Fruit fly (Drosophila melanogaster) whole organism, prepupa: ENCODE measurements around the gene Pyroxd1.

Source experiments
- Blimp-1 ChIP-seq: fragments of 200-800 bp; sonication (Bioruptor generic); optimal IDR thresholded peaks from 3 replicates; lab custom pipeline; 2017; ENCODE audit warnings: missing biosample characterization, missing genetic modification characterization, mild to moderate bottlenecking, moderate library complexity, missing genetic modification reagents
- CG10631 ChIP-seq: fragments of 200-800 bp; sonication (Bioruptor generic); optimal IDR thresholded peaks from 2 replicates; lab custom pipeline; 2016; ENCODE audit warnings: missing biosample characterization, missing genetic modification characterization
- CG11294 ChIP-seq: fragments of 200-800 bp; sonication (Bioruptor generic); IDR thresholded peaks from 2 replicates; pipeline ENCODE4 v1.3.6; 2022; ENCODE audit warnings: missing biosample characterization, missing genetic modification characterization
- CG11762 ChIP-seq: fragments of 200-800 bp; sonication (Bioruptor generic); optimal IDR thresholded peaks from 3 replicates; lab custom pipeline; 2016; ENCODE audit warnings: missing biosample characterization, missing genetic modification characterization; ENCODE audit not compliant: insufficient read depth
- CG11902 ChIP-seq: fragments of 200-800 bp; sonication (Bioruptor generic); optimal IDR thresholded peaks from 3 replicates; lab custom pipeline; 2016; ENCODE audit warnings: missing biosample characterization, missing genetic modification characterization
- CG15336 ChIP-seq: fragments of 200-800 bp; sonication (Bioruptor generic); IDR thresholded peaks from 2 replicates; pipeline ENCODE4 v1.3.6; 2022; ENCODE audit warnings: missing biosample characterization, missing genetic modification characterization
- CG1621 ChIP-seq: fragments of 200-800 bp; sonication (Bioruptor generic); optimal IDR thresholded peaks from 3 replicates; lab custom pipeline; 2018; ENCODE audit warnings: missing biosample characterization, mild to moderate bottlenecking, missing genetic modification characterization
- CG3032 ChIP-seq: fragments of 200-800 bp; optimal IDR thresholded peaks from 2 replicates; lab custom pipeline; 2019; ENCODE audit warnings: missing biosample characterization, mild to moderate bottlenecking, missing genetic modification characterization, moderate library complexity
- CG31627 ChIP-seq: fragments of 200-800 bp; sonication (Bioruptor generic); optimal IDR thresholded peaks from 3 replicates; lab custom pipeline; 2016; ENCODE audit warnings: missing biosample characterization, missing genetic modification characterization
- CG32006 ChIP-seq: fragments of 200-800 bp; sonication (Bioruptor generic); optimal IDR thresholded peaks from 3 replicates; lab custom pipeline; 2017; ENCODE audit warnings: missing biosample characterization, mild to moderate bottlenecking, missing genetic modification characterization
- CG34406 ChIP-seq: fragments of 200-800 bp; sonication (Bioruptor generic); optimal IDR thresholded peaks from 3 replicates; lab custom pipeline; 2016; ENCODE audit warnings: missing biosample characterization, missing genetic modification characterization
- CG3919 ChIP-seq: fragments of 200-800 bp; sonication (Bioruptor generic); optimal IDR thresholded peaks from 3 replicates; lab custom pipeline; 2016; ENCODE audit warnings: missing biosample characterization, missing genetic modification characterization
- CG4318 ChIP-seq: fragments of 200-800 bp; sonication (Bioruptor generic); optimal IDR thresholded peaks from 3 replicates; lab custom pipeline; 2017; ENCODE audit warnings: missing biosample characterization, mild to moderate bottlenecking, missing genetic modification characterization
- CG6163 ChIP-seq: fragments of 200-800 bp; sonication (Bioruptor generic); IDR thresholded peaks from 3 replicates; pipeline ENCODE4 v1.3.6; 2022; ENCODE audit warnings: missing biosample characterization, missing genetic modification characterization
- CG6792 ChIP-seq: fragments of 200-800 bp; sonication (Bioruptor generic); optimal IDR thresholded peaks from 3 replicates; lab custom pipeline; 2016; ENCODE audit warnings: missing biosample characterization, missing genetic modification characterization
- CG6808 ChIP-seq: fragments of 200-800 bp; sonication (Bioruptor generic); optimal IDR thresholded peaks from 3 replicates; lab custom pipeline; 2017; ENCODE audit warnings: missing biosample characterization, missing genetic modification characterization, mild to moderate bottlenecking, moderate library complexity, missing genetic modification reagents
- CG6854 ChIP-seq: fragments of 200-800 bp; sonication (Bioruptor generic); optimal IDR thresholded peaks from 2 replicates; lab custom pipeline; 2017; ENCODE audit warnings: missing biosample characterization, mild to moderate bottlenecking, missing genetic modification characterization
- CG7368 ChIP-seq: fragments of 200-800 bp; sonication (Bioruptor generic); optimal IDR thresholded peaks from 3 replicates; lab custom pipeline; 2016; ENCODE audit warnings: missing biosample characterization, missing genetic modification characterization
- CG8119 ChIP-seq: fragments of 200-800 bp; sonication (Bioruptor generic); IDR thresholded peaks from 3 replicates; pipeline ENCODE4 v1.3.6; 2022; ENCODE audit warnings: missing biosample characterization, missing genetic modification characterization
- CG8319 ChIP-seq: fragments of 200-800 bp; sonication (Bioruptor generic); optimal IDR thresholded peaks from 3 replicates; lab custom pipeline; 2016; ENCODE audit warnings: missing biosample characterization, missing genetic modification characterization
- CG8632 ChIP-seq: fragments of 200-800 bp; sonication (Bioruptor generic); optimal IDR thresholded peaks from 3 replicates; lab custom pipeline; 2016; ENCODE audit warnings: missing biosample characterization, missing genetic modification characterization
- CG9139 ChIP-seq: fragments of 200-800 bp; sonication (Bioruptor generic); optimal IDR thresholded peaks from 3 replicates; lab custom pipeline; 2017; ENCODE audit warnings: missing biosample characterization, mild to moderate bottlenecking, missing genetic modification characterization
- Eip78C ChIP-seq: fragments of 200-800 bp; sonication (Bioruptor generic); peaks from one replicate; lab custom pipeline; 2016; ENCODE audit warnings: missing biosample characterization, missing genetic modification characterization
- Eip93F ChIP-seq: fragments of 200-800 bp; sonication (Bioruptor generic); optimal IDR thresholded peaks from 2 replicates; lab custom pipeline; 2016; ENCODE audit warnings: missing biosample characterization, mild to moderate bottlenecking, missing genetic modification characterization
- Ets21C ChIP-seq: fragments of 200-800 bp; sonication (Bioruptor generic); optimal IDR thresholded peaks from 3 replicates; lab custom pipeline; 2016; ENCODE audit warnings: missing biosample characterization, missing genetic modification characterization
- Ets96B ChIP-seq: fragments of 200-800 bp; optimal IDR thresholded peaks from 2 replicates; lab custom pipeline; 2019; ENCODE audit warnings: missing biosample characterization, mild to moderate bottlenecking, missing genetic modification characterization, moderate library complexity
- Gug ChIP-seq: fragments of 200-800 bp; sonication (Bioruptor generic); IDR thresholded peaks from 2 replicates; pipeline ENCODE4 v1.3.6; 2022; ENCODE audit warnings: missing biosample characterization, missing genetic modification characterization
- Hr38 ChIP-seq: sonication (Bioruptor generic); optimal IDR thresholded peaks from 2 replicates; lab custom pipeline; 2016; ENCODE audit warnings: missing biosample characterization, missing genetic modification characterization
- Hr39 ChIP-seq: fragments of 200-800 bp; sonication (Bioruptor generic); optimal IDR thresholded peaks from 2 replicates; lab custom pipeline; 2016; ENCODE audit warnings: missing biosample characterization, missing genetic modification characterization
- Met ChIP-seq: fragments of 200-800 bp; sonication (Bioruptor generic); optimal IDR thresholded peaks from 3 replicates; lab custom pipeline; 2016; ENCODE audit warnings: missing biosample characterization, missing genetic modification characterization
- OdsH ChIP-seq: fragments of 200-800 bp; sonication (Bioruptor generic); optimal IDR thresholded peaks from 3 replicates; lab custom pipeline; 2016; ENCODE audit warnings: missing biosample characterization, missing genetic modification characterization
- Sox102F ChIP-seq: fragments of 200-800 bp; sonication (Bioruptor generic); optimal IDR thresholded peaks from 2 replicates; lab custom pipeline; 2016; ENCODE audit warnings: missing biosample characterization, mild to moderate bottlenecking, missing genetic modification characterization
- Sox14 ChIP-seq: fragments of 200-800 bp; sonication (Bioruptor generic); optimal IDR thresholded peaks from 3 replicates; lab custom pipeline; 2016; ENCODE audit warnings: missing biosample characterization, missing genetic modification characterization
- achi ChIP-seq: fragments of 200-800 bp; sonication (Bioruptor generic); optimal IDR thresholded peaks from 3 replicates; lab custom pipeline; 2016; ENCODE audit warnings: missing biosample characterization, missing genetic modification characterization
- acj6 ChIP-seq: fragments of 200-800 bp; sonication (Bioruptor generic); optimal IDR thresholded peaks from 3 replicates; lab custom pipeline; 2016; ENCODE audit warnings: missing biosample characterization, missing genetic modification characterization
- cyc ChIP-seq: fragments of 200-800 bp; sonication (Bioruptor generic); optimal IDR thresholded peaks from 3 replicates; lab custom pipeline; 2016; ENCODE audit warnings: missing biosample characterization, missing genetic modification characterization
- dac ChIP-seq: fragments of 200-800 bp; sonication (Bioruptor generic); optimal IDR thresholded peaks from 2 replicates; lab custom pipeline; 2017; ENCODE audit warnings: missing biosample characterization, mild to moderate bottlenecking, missing genetic modification characterization
- dsx ChIP-seq: fragments of 200-800 bp; optimal IDR thresholded peaks from 3 replicates; lab custom pipeline; 2019; ENCODE audit warnings: missing biosample characterization, mild to moderate bottlenecking, missing genetic modification characterization, moderate library complexity; ENCODE audit not compliant: poor library complexity, severe bottlenecking
- eg ChIP-seq: fragments of 200-800 bp; sonication (Bioruptor generic); IDR thresholded peaks from 3 replicates; pipeline ENCODE4 v1.3.6; 2022; ENCODE audit warnings: missing biosample characterization, missing genetic modification characterization
- esn ChIP-seq: fragments of 200-800 bp; sonication (Bioruptor generic); optimal IDR thresholded peaks from 2 replicates; lab custom pipeline; 2016; ENCODE audit warnings: missing biosample characterization, mild to moderate bottlenecking, missing genetic modification characterization, moderate library complexity
- fd59A ChIP-seq: fragments of 200-800 bp; sonication (Bioruptor generic); optimal IDR thresholded peaks from 2 replicates; lab custom pipeline; 2017; ENCODE audit warnings: missing biosample characterization, mild to moderate bottlenecking, missing genetic modification characterization, missing genetic modification reagents
- fd85E ChIP-seq: fragments of 200-800 bp; sonication (Bioruptor generic); optimal IDR thresholded peaks from 3 replicates; lab custom pipeline; 2016; ENCODE audit warnings: missing biosample characterization, missing genetic modification characterization
- fkh ChIP-seq: fragments of 200-800 bp; sonication (Bioruptor generic); optimal IDR thresholded peaks from 3 replicates; lab custom pipeline; 2017; ENCODE audit warnings: missing biosample characterization, mild to moderate bottlenecking, missing genetic modification characterization, moderate library complexity
- lz ChIP-seq: fragments of 200-800 bp; sonication (Bioruptor generic); optimal IDR thresholded peaks from 3 replicates; lab custom pipeline; 2016; ENCODE audit warnings: missing biosample characterization, missing genetic modification characterization
- net ChIP-seq: fragments of 200-800 bp; sonication (Bioruptor generic); optimal IDR thresholded peaks from 3 replicates; lab custom pipeline; 2016; ENCODE audit warnings: missing biosample characterization, missing genetic modification characterization
- pdm3 ChIP-seq: fragments of 200-800 bp; sonication (Bioruptor generic); optimal IDR thresholded peaks from 3 replicates; lab custom pipeline; 2016; ENCODE audit warnings: missing biosample characterization, missing genetic modification characterization
- salr ChIP-seq, 2 experiments: fragments of 200-800 bp; sonication (Bioruptor generic); optimal IDR thresholded peaks; 3 replicates each; lab custom pipeline; 2016 to 2018; ENCODE audit warnings: missing biosample characterization in 2 of 2, missing genetic modification characterization in 2 of 2, mild to moderate bottlenecking in 1 of 2
- spab ChIP-seq: fragments of 200-800 bp; sonication (Bioruptor generic); optimal IDR thresholded peaks from 2 replicates; lab custom pipeline; 2017; ENCODE audit warnings: missing biosample characterization, mild to moderate bottlenecking, missing genetic modification characterization, missing genetic modification reagents
- ss ChIP-seq, 2 experiments: fragments of 200-800 bp; sonication (Bioruptor generic); optimal IDR thresholded peaks; 2 replicates in 1 of 2; 3 replicates in 1 of 2; lab custom pipeline; 2017 to 2018; ENCODE audit warnings: mild to moderate bottlenecking in 2 of 2, missing biosample characterization in 2 of 2, missing genetic modification characterization in 2 of 2, moderate library complexity in 1 of 2
- svp ChIP-seq: fragments of 200-800 bp; sonication (Bioruptor generic); peaks from one replicate; lab custom pipeline; 2016; ENCODE audit warnings: missing biosample characterization, missing genetic modification characterization
- vri ChIP-seq: fragments of 200-800 bp; sonication (Bioruptor generic); optimal IDR thresholded peaks from 3 replicates; lab custom pipeline; 2016; ENCODE audit warnings: missing biosample characterization, mild to moderate bottlenecking, missing genetic modification characterization

Gene Pyroxd1

DNA sequence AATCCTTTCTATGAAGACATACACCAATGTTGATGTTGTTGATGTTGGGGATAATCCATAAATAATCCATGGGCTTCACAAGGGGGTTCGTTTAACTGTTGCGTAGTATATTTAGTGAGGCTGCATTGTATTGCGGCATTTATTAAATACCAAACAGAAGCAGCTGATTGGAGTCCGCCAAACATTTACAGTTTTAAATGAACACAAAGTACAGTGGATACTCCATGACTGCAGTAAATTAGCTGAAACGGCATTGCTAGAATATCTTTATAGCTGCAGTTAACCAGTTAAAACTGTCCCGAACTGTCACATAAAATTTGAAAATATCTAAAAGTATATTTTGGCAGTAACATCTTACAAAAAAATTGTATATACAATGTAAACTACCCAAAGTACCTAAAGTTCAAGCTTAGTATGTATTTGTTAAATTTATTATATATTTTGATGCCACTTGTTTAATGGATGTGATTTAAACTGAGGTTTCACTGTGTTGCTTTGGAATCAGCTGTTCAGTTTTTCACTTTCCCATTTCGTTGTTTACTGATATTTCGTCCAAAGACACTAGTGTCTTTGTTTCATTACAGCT, at the start of gene Pyroxd1, which contains the start of gene CG10747:
TSS of gene Pyroxd1 (plus strand) at position 342 of the 586 bp plus-strand sequence.
TSS of gene CG10747 (minus strand) at position 255 of the 586 bp plus-strand sequence.
- TF ChIP-seq Eip93F (GFP tag; lab: Kevin White, UChicago) (peak; percentile 98), Eip78C (GFP tag; lab: Kevin White, UChicago) (peak; percentile 100), fkh (GFP tag; lab: Kevin White, UChicago) (peak; percentile 87), Sox102F (GFP tag; lab: Kevin White, UChicago) (peak; percentile 99), CG15336 (peak; percentile 99), CG6792 (GFP tag; lab: Kevin White, UChicago) (peak; percentile 98), OdsH (peak; percentile 99), cyc (GFP tag; lab: Kevin White, UChicago) (peak; percentile 99), CG3032 (tag; lab: Kevin White, UChicago) (peak; percentile 98), dsx (GFP tag; lab: Kevin White, UChicago) (peak; percentile 97), CG1621 (tag; lab: Kevin White, UChicago) (peak; percentile 97), Gug (GFP tag; lab: Robert Waterston, UW) (peak; percentile 98), CG9139 (GFP tag; lab: Kevin White, UChicago) (peak; percentile 96), lz (peak; percentile 99), CG11294 (GFP tag; lab: Robert Waterston, UW) (peak; percentile 98), CG7368 (GFP tag; lab: Kevin White, UChicago) (peak; percentile 98), Blimp-1 (peak; percentile 96), spab (GFP tag; lab: Kevin White, UChicago) (peak; percentile 97), Sox14 (peak; percentile 99), CG4318 (GFP tag; lab: Kevin White, UChicago) (peak; percentile 99), CG8319 (GFP tag; lab: Kevin White, UChicago) (peak; percentile 98), net (GFP tag; lab: Kevin White, UChicago) (peak; percentile 99), salr (GFP tag; optimal IDR thresholded peaks at IDR 0.05; lab: Kevin White, UChicago) (peak; percentile 95 to 99), CG6163 (GFP tag; lab: Robert Waterston, UW) (peak; percentile 97), CG11762 (GFP tag; lab: Kevin White, UChicago) (peak; percentile 99), fd85E (GFP tag; lab: Kevin White, UChicago) (peak; percentile 94), CG8119 (GFP tag; lab: Robert Waterston, UW) (peak; percentile 100), achi (GFP tag; lab: Kevin White, UChicago) (peak; percentile 98), eg (GFP tag; lab: Robert Waterston, UW) (peak; percentile 99), CG6808 (peak; percentile 97), CG8632 (GFP tag; lab: Kevin White, UChicago) (peak; percentile 98), Met (GFP tag; lab: Kevin White, UChicago) (peak; percentile 99), CG6854 (peak; percentile 97), Ets21C (GFP tag; lab: Kevin White, UChicago) (peak; percentile 98), Ets96B (tag; lab: Kevin White, UChicago) (peak; percentile 98), CG34406 (GFP tag; lab: Kevin White, UChicago) (peak; percentile 99), Hr39 (peak; percentile 99), svp (peak; percentile 99), esn (GFP tag; lab: Kevin White, UChicago) (peak; percentile 99), dac (peak; percentile 98), vri (GFP tag; lab: Kevin White, UChicago) (peak; percentile 96), ss (GFP tag; optimal IDR thresholded peaks at IDR 0.05; lab: Kevin White, UChicago) (peak; percentile 96 to 98), fd59A (GFP tag; lab: Kevin White, UChicago) (peak; percentile 98), acj6 (peak; percentile 99), CG32006 (GFP tag; lab: Kevin White, UChicago) (peak; percentile 100), Hr38 (peak; percentile 88), CG10631 (GFP tag; lab: Kevin White, UChicago) (peak; percentile 99), pdm3 (GFP tag; lab: Kevin White, UChicago) (peak; percentile 99), CG3919 (GFP tag; lab: Kevin White, UChicago) (peak; percentile 99), CG31627 (GFP tag; lab: Kevin White, UChicago) (peak; percentile 99), CG11902 (GFP tag; lab: Kevin White, UChicago) (peak; percentile 98)
